Fruit fly (Drosophila melanogaster) whole organism, embryonic: ENCODE data around the gene CG8112.
A peak's percentile ranks its signal among the peaks of the same experiment; 100 is the strongest.

Experiments used
- Adf1 ChIP-seq: fragments of 200-800 bp; sonication (Bioruptor generic); IDR thresholded peaks from 2 replicates; pipeline ENCODE4 v1.3.6; 2022; ENCODE audit warnings: missing biosample characterization, missing genetic modification characterization
- B-H2 ChIP-seq: fragments of 200-800 bp; sonication (Bioruptor generic); optimal IDR thresholded peaks from 2 replicates; lab custom pipeline; 2018; ENCODE audit warnings: missing biosample characterization, mild to moderate bottlenecking, missing genetic modification characterization
- BtbVII ChIP-seq: fragments of 200-800 bp; sonication (Bioruptor generic); optimal IDR thresholded peaks from 3 replicates; lab custom pipeline; 2017; ENCODE audit warnings: missing biosample characterization, mild to moderate bottlenecking, missing genetic modification characterization
- CG12391 ChIP-seq: fragments of 200-800 bp; sonication (Bioruptor generic); optimal IDR thresholded peaks from 3 replicates; lab custom pipeline; 2018; ENCODE audit warnings: missing biosample characterization, mild to moderate bottlenecking, missing genetic modification characterization, moderate library complexity
- CG13775 ChIP-seq: fragments of 200-800 bp; sonication (Bioruptor generic); optimal IDR thresholded peaks from 3 replicates; lab custom pipeline; 2017; ENCODE audit warnings: missing biosample characterization, mild to moderate bottlenecking, missing genetic modification characterization
- CG17186 ChIP-seq: fragments of 200-800 bp; sonication (Bioruptor generic); optimal IDR thresholded peaks from 3 replicates; lab custom pipeline; 2017; ENCODE audit warnings: missing biosample characterization, missing genetic modification reagents, missing genetic modification characterization
- CG17568 ChIP-seq: fragments of 200-800 bp; sonication (Bioruptor generic); optimal IDR thresholded peaks from 2 replicates; lab custom pipeline; 2018; ENCODE audit warnings: missing biosample characterization, mild to moderate bottlenecking, missing genetic modification characterization, moderate library complexity
- CG1832 ChIP-seq: fragments of 200-800 bp; sonication (Bioruptor generic); optimal IDR thresholded peaks from 2 replicates; lab custom pipeline; 2017; ENCODE audit warnings: missing biosample characterization, mild to moderate bottlenecking, missing genetic modification characterization, inconsistent platforms
- CG18476 ChIP-seq: fragments of 200-800 bp; sonication (Bioruptor generic); optimal IDR thresholded peaks from 2 replicates; lab custom pipeline; 2016; ENCODE audit warnings: missing biosample characterization, mild to moderate bottlenecking, missing genetic modification characterization
- CG18619 ChIP-seq: fragments of 200-800 bp; sonication (Bioruptor generic); optimal IDR thresholded peaks from 3 replicates; lab custom pipeline; 2017; ENCODE audit warnings: missing biosample characterization, mild to moderate bottlenecking, missing genetic modification characterization
- CG30020 ChIP-seq: fragments of 200-800 bp; optimal IDR thresholded peaks from 2 replicates; lab custom pipeline; 2019; ENCODE audit warnings: missing biosample characterization, mild to moderate bottlenecking, missing genetic modification characterization, moderate library complexity
- CG3281 ChIP-seq: fragments of 200-800 bp; sonication (Bioruptor generic); optimal IDR thresholded peaks from 3 replicates; lab custom pipeline; 2017; ENCODE audit warnings: missing biosample characterization, mild to moderate bottlenecking, missing genetic modification characterization
- CG34376 ChIP-seq: fragments of 200-800 bp; sonication (Bioruptor generic); optimal IDR thresholded peaks from 2 replicates; lab custom pipeline; 2018; ENCODE audit warnings: missing biosample characterization, mild to moderate bottlenecking, missing genetic modification characterization
- CG6654 ChIP-seq: fragments of 200-800 bp; sonication (Bioruptor generic); optimal IDR thresholded peaks from 2 replicates; lab custom pipeline; 2017; ENCODE audit warnings: missing biosample characterization, mild to moderate bottlenecking, missing genetic modification characterization
- CG6813 ChIP-seq: fragments of 200-800 bp; sonication (Bioruptor generic); optimal IDR thresholded peaks from 2 replicates; lab custom pipeline; 2017; ENCODE audit warnings: missing biosample characterization, missing genetic modification characterization, mild to moderate bottlenecking, moderate library complexity, missing genetic modification reagents
- CG9876 ChIP-seq: fragments of 200-800 bp; sonication (Bioruptor generic); optimal IDR thresholded peaks from 2 replicates; lab custom pipeline; 2016; ENCODE audit warnings: missing biosample characterization, missing genetic modification characterization
- CHES-1-like ChIP-seq: fragments of 200-800 bp; sonication (Bioruptor generic); optimal IDR thresholded peaks from 2 replicates; lab custom pipeline; 2016; ENCODE audit warnings: missing biosample characterization, missing genetic modification characterization
- CrebB ChIP-seq: fragments of 200-800 bp; sonication (Bioruptor generic); optimal IDR thresholded peaks from 3 replicates; lab custom pipeline; 2018; ENCODE audit warnings: missing biosample characterization, mild to moderate bottlenecking, missing genetic modification characterization
- Dp ChIP-seq: fragments of 200-800 bp; sonication (Bioruptor generic); optimal IDR thresholded peaks from 2 replicates; lab custom pipeline; 2018; ENCODE audit warnings: missing biosample characterization, mild to moderate bottlenecking, missing genetic modification characterization, moderate library complexity
- E2f1 ChIP-seq: fragments of 200-800 bp; sonication (Bioruptor generic); IDR thresholded peaks from 2 replicates; pipeline ENCODE4 v1.3.6; 2022; ENCODE audit warnings: missing biosample characterization, missing genetic modification characterization
- Hr3 ChIP-seq: fragments of 200-800 bp; sonication (Bioruptor generic); optimal IDR thresholded peaks from 3 replicates; lab custom pipeline; 2016; ENCODE audit warnings: missing biosample characterization, missing genetic modification characterization
- Hr78 ChIP-seq, 2 experiments: fragments of 200-800 bp in 1 of 2; fragments of >200 bp in 1 of 2; sonication (Bioruptor generic) in 1 of 2; optimal IDR thresholded peaks; 2 replicates each; lab custom pipeline; 2017 to 2019; ENCODE audit warnings: missing biosample characterization in 2 of 2, missing genetic modification characterization in 2 of 2, mild to moderate bottlenecking in 1 of 2, moderate library complexity in 1 of 2
- Oaz ChIP-seq: fragments of 200-800 bp; sonication (Bioruptor generic); IDR thresholded peaks from 2 replicates; pipeline ENCODE4 v1.3.6; 2022; ENCODE audit warnings: missing biosample characterization, missing genetic modification characterization
- caup ChIP-seq: fragments of 200-800 bp; sonication (Bioruptor generic); optimal IDR thresholded peaks from 3 replicates; lab custom pipeline; 2017; ENCODE audit warnings: missing biosample characterization, mild to moderate bottlenecking, missing genetic modification characterization, moderate library complexity; ENCODE audit not compliant: severe bottlenecking
- cwo ChIP-seq: fragments of 200-800 bp; sonication (Bioruptor generic); optimal IDR thresholded peaks from 3 replicates; lab custom pipeline; 2017; ENCODE audit warnings: missing biosample characterization, missing genetic modification characterization, mild to moderate bottlenecking, moderate library complexity, missing genetic modification reagents
- disco-r ChIP-seq: fragments of 200-800 bp; sonication (Bioruptor generic); optimal IDR thresholded peaks from 2 replicates; lab custom pipeline; 2016; ENCODE audit warnings: missing biosample characterization, missing genetic modification characterization
- en ChIP-seq: fragments of 200-800 bp; sonication (Bioruptor generic); optimal IDR thresholded peaks from 2 replicates; lab custom pipeline; 2016; ENCODE audit warnings: missing biosample characterization, missing genetic modification characterization
- fu2 ChIP-seq: fragments of 200-800 bp; sonication (Bioruptor generic); optimal IDR thresholded peaks from 2 replicates; lab custom pipeline; 2016; ENCODE audit warnings: missing biosample characterization, missing genetic modification characterization
- gt ChIP-seq: fragments of 200-800 bp; sonication (Bioruptor generic); IDR thresholded peaks from 2 replicates; pipeline ENCODE4 v1.3.6; 2022; ENCODE audit warnings: missing biosample characterization, missing genetic modification characterization
- ind ChIP-seq: fragments of 200-800 bp; sonication (Bioruptor generic); optimal IDR thresholded peaks from 3 replicates; lab custom pipeline; 2016; ENCODE audit warnings: missing biosample characterization, missing genetic modification characterization
- insv ChIP-seq, 2 experiments: fragments of 200-800 bp; sonication (Bioruptor generic); optimal IDR thresholded peaks; 3 replicates each; lab custom pipeline; 2016 to 2018; ENCODE audit warnings: missing biosample characterization in 2 of 2, missing genetic modification characterization in 2 of 2
- lola ChIP-seq, 3 experiments: fragments of >200 bp in 2 of 3; fragments of 200-800 bp in 1 of 3; sonication (Bioruptor generic) in 1 of 3; optimal IDR thresholded peaks; 2 replicates each; lab custom pipeline; 2017 to 2019; ENCODE audit warnings: missing biosample characterization in 3 of 3, missing genetic modification characterization in 3 of 3, mild to moderate bottlenecking in 1 of 3, moderate library complexity in 1 of 3
- mirr ChIP-seq: fragments of 200-800 bp; sonication (Bioruptor generic); optimal IDR thresholded peaks from 3 replicates; lab custom pipeline; 2018; ENCODE audit warnings: missing biosample characterization, mild to moderate bottlenecking, missing genetic modification characterization
- nerfin-2 ChIP-seq: fragments of 200-800 bp; sonication (Bioruptor generic); IDR thresholded peaks from 2 replicates; pipeline ENCODE4 v1.3.6; 2022; ENCODE audit warnings: missing biosample characterization, missing genetic modification characterization; ENCODE audit not compliant: partially characterized antibody
- onecut ChIP-seq: fragments of 200-800 bp; sonication (Bioruptor generic); IDR thresholded peaks from 2 replicates; pipeline ENCODE4 v1.3.6; 2022; ENCODE audit warnings: missing biosample characterization, missing genetic modification characterization
- pho ChIP-seq: fragments of 200-800 bp; sonication (Bioruptor generic); optimal IDR thresholded peaks from 2 replicates; lab custom pipeline; 2016; ENCODE audit warnings: missing biosample characterization, missing genetic modification characterization
- pros ChIP-seq: fragments of 200-800 bp; sonication (Bioruptor generic); optimal IDR thresholded peaks from 3 replicates; lab custom pipeline; 2019; ENCODE audit warnings: missing biosample characterization, mild to moderate bottlenecking, missing genetic modification characterization, moderate library complexity
- pzg ChIP-seq: fragments of 200-800 bp; sonication (Bioruptor generic); optimal IDR thresholded peaks from 3 replicates; lab custom pipeline; 2018; ENCODE audit warnings: missing biosample characterization, mild to moderate bottlenecking, missing genetic modification characterization, moderate library complexity
- rib ChIP-seq: fragments of 200-800 bp; sonication (Bioruptor generic); IDR thresholded peaks from 2 replicates; pipeline ENCODE4 v1.3.6; 2022; ENCODE audit warnings: missing biosample characterization, missing genetic modification characterization
- sc ChIP-seq, 3 experiments: fragments of >200 bp in 2 of 3; fragments of 200-800 bp in 1 of 3; sonication (Bioruptor generic) in 1 of 3; optimal IDR thresholded peaks; 2 replicates in 2 of 3; 3 replicates in 1 of 3; lab custom pipeline; 2017; ENCODE audit warnings: mild to moderate bottlenecking in 1 of 3, missing biosample characterization in 1 of 3, missing genetic modification characterization in 1 of 3, missing genetic modification reagents in 1 of 3
- sens-2 ChIP-seq: fragments of 200-800 bp; sonication (Bioruptor generic); IDR thresholded peaks from 2 replicates; pipeline ENCODE4 v1.3.6; 2022; ENCODE audit warnings: missing biosample characterization, missing genetic modification characterization
- seq ChIP-seq: fragments of 200-800 bp; sonication (Bioruptor generic); IDR thresholded peaks from 2 replicates; pipeline ENCODE4 v1.3.6; 2022; ENCODE audit warnings: missing biosample characterization, missing genetic modification characterization
- shn ChIP-seq: fragments of 200-800 bp; sonication (Bioruptor generic); optimal IDR thresholded peaks from 3 replicates; lab custom pipeline; 2016; ENCODE audit warnings: missing biosample characterization, missing genetic modification characterization
- sim ChIP-seq: fragments of 200-800 bp; sonication (Bioruptor generic); IDR thresholded peaks from 2 replicates; pipeline ENCODE4 v1.3.6; 2022; ENCODE audit warnings: missing biosample characterization, missing genetic modification characterization
- so ChIP-seq: fragments of 200-800 bp; sonication (Bioruptor generic); IDR thresholded peaks from 3 replicates; pipeline ENCODE4 v1.3.6; 2022; ENCODE audit warnings: missing biosample characterization, missing genetic modification characterization
- sqz ChIP-seq: fragments of 200-800 bp; sonication (Bioruptor generic); optimal IDR thresholded peaks from 3 replicates; lab custom pipeline; 2018; ENCODE audit warnings: missing biosample characterization, mild to moderate bottlenecking, missing genetic modification characterization
- tll ChIP-seq, 2 experiments: fragments of 200-800 bp in 1 of 2; fragments of >200 bp in 1 of 2; sonication (Bioruptor generic) in 1 of 2; optimal IDR thresholded peaks; 2 replicates each; lab custom pipeline; 2017 to 2019; ENCODE audit warnings: missing biosample characterization in 2 of 2, missing genetic modification characterization in 2 of 2, mild to moderate bottlenecking in 1 of 2, moderate library complexity in 1 of 2
- vnd ChIP-seq: fragments of 200-800 bp; sonication (Bioruptor generic); IDR thresholded peaks from 3 replicates; pipeline ENCODE4 v1.3.6; 2022; ENCODE audit warnings: missing biosample characterization, missing genetic modification characterization; ENCODE audit not compliant: partially characterized antibody

Gene CG8112

dm6 chr3R:8694110-8694826 lies 18.5 kb upstream of the CG8112 start (continued):
- no peak for TF ChIP-seq rib (GFP tag; lab: Robert Waterston, UW)
- TF ChIP-seq pzg (GFP tag; lab: Kevin White, UChicago): no peak
- no peak for TF ChIP-seq nerfin-2 (GFP tag; lab: Robert Waterston, UW)
- no peak for TF ChIP-seq pros (GFP tag; lab: Kevin White, UChicago)
- peak; percentile 84 for TF ChIP-seq BtbVII (GFP tag; lab: Kevin White, UChicago)
- TF ChIP-seq CG6654 (GFP tag; lab: Kevin White, UChicago): no peak
- TF ChIP-seq mirr (GFP tag; lab: Kevin White, UChicago): peak; percentile 54
- peak; percentile 21 for TF ChIP-seq CG6813
- TF ChIP-seq Hr3: no peak
- TF ChIP-seq Adf1 (GFP tag; lab: Robert Waterston, UW): peak; percentile 63; the same call in 1 of the 2 replicates
- TF ChIP-seq seq (GFP tag; lab: Robert Waterston, UW): peak; percentile 89
- TF ChIP-seq CG18619 (GFP tag; lab: Kevin White, UChicago): peak; percentile 29
- no peak for TF ChIP-seq cwo
- no peak for TF ChIP-seq CG30020 (tag; lab: Kevin White, UChicago)
- peak; percentile 44 for TF ChIP-seq CG17568 (GFP tag; lab: Kevin White, UChicago)
- peak; percentile 93 for TF ChIP-seq sqz
- TF ChIP-seq sim (GFP tag; lab: Robert Waterston, UW): no peak
- peak; percentile 17 for TF ChIP-seq CG13775 (GFP tag; lab: Kevin White, UChicago)
- TF ChIP-seq shn (GFP tag; lab: Kevin White, UChicago): no peak
- no peak for TF ChIP-seq fu2 (GFP tag; lab: Kevin White, UChicago)
- TF ChIP-seq CG12391 (tag; lab: Kevin White, UChicago): no peak
- TF ChIP-seq disco-r (GFP tag; lab: Kevin White, UChicago): no peak
- peak in 1 of 2 experiments; percentile 80 for TF ChIP-seq tll (GFP tag; optimal IDR thresholded peaks at IDR 0.05; lab: Kevin White, UChicago)
- no peak for TF ChIP-seq CG3281 (GFP tag; lab: Kevin White, UChicago)
- TF ChIP-seq CG18476 (GFP tag; lab: Kevin White, UChicago): no peak
- TF ChIP-seq ind (GFP tag; lab: Kevin White, UChicago): no peak
- no peak for TF ChIP-seq CG1832 (GFP tag; lab: Kevin White, UChicago)
- TF ChIP-seq Oaz (GFP tag; lab: Robert Waterston, UW): 0 out of 2 replicates have a peak, but pooled peaks have one; percentile 18
- no peak for TF ChIP-seq Dp (GFP tag; lab: Kevin White, UChicago)
- TF ChIP-seq vnd (GFP tag; lab: Robert Waterston, UW): no peak
- peak; percentile 74 for TF ChIP-seq CrebB (tag; lab: Kevin White, UChicago)
- TF ChIP-seq caup: peak; percentile 59
- TF ChIP-seq pho: no peak
- TF ChIP-seq sc (optimal IDR thresholded peaks at IDR 0.05; lab: Kevin White, UChicago): no peak
- TF ChIP-seq sc (GFP tag; optimal IDR thresholded peaks at IDR 0.05; lab: Kevin White, UChicago): no peak
- TF ChIP-seq en (GFP tag; lab: Kevin White, UChicago): no peak
- TF ChIP-seq insv (GFP tag; optimal IDR thresholded peaks at IDR 0.05; lab: Kevin White, UChicago): no peak
- TF ChIP-seq CG9876 (GFP tag; lab: Kevin White, UChicago): no peak
- no peak for TF ChIP-seq Hr78 (GFP tag; optimal IDR thresholded peaks at IDR 0.05; lab: Kevin White, UChicago)
- TF ChIP-seq E2f1 (GFP tag; lab: Robert Waterston, UW): no peak
- peak; percentile 67; the same call in 1 of the 3 replicates for TF ChIP-seq so (GFP tag; lab: Robert Waterston, UW)
- TF ChIP-seq sens-2: 0 out of 2 replicates have a peak, but pooled peaks have one; percentile 17
- TF ChIP-seq CG34376 (GFP tag; lab: Kevin White, UChicago): peak; percentile 95
- TF ChIP-seq CG17186 (GFP tag; lab: Kevin White, UChicago): no peak
- peak; percentile 14; the same call in 1 of the 2 replicates for TF ChIP-seq onecut (GFP tag; lab: Robert Waterston, UW)
- TF ChIP-seq lola (GFP tag; optimal IDR thresholded peaks at IDR 0.05; lab: Kevin White, UChicago): no peak
- TF ChIP-seq B-H2: no peak
- TF ChIP-seq gt (GFP tag; lab: Robert Waterston, UW): no peak
- TF ChIP-seq CHES-1-like (GFP tag; lab: Kevin White, UChicago): no peak
